Worm (Caenorhabditis elegans) whole organism, L3 larva: Measurements from ENCODE around the gene nstp-9.

Experiments
- aly-2 ChIP-seq: fragments of 150-350 bp; optimal IDR thresholded peaks from 2 replicates; lab custom pipeline; 2014; ENCODE audit warnings: missing biosample characterization, missing genetic modification characterization
- ceh-28 ChIP-seq: fragments of 150-350 bp; optimal IDR thresholded peaks from 2 replicates; lab custom pipeline; 2014; ENCODE audit warnings: missing biosample characterization, missing genetic modification reagents, missing genetic modification characterization
- fkh-10 ChIP-seq: sonication (generic microtip); optimal IDR thresholded peaks from 2 replicates; lab custom pipeline; 2017; ENCODE audit warnings: missing biosample characterization, missing genetic modification reagents, missing genetic modification characterization
- fos-1 ChIP-seq: fragments of 150-350 bp; optimal IDR thresholded peaks from 2 replicates; lab custom pipeline; 2014; ENCODE audit warnings: missing biosample characterization, missing genetic modification characterization
- mdl-1 ChIP-seq: fragments of 150-350 bp; optimal IDR thresholded peaks from 2 replicates; lab custom pipeline; 2014; ENCODE audit warnings: missing biosample characterization, missing genetic modification characterization
- nfya-1 ChIP-seq: sonication (generic microtip); optimal IDR thresholded peaks from 2 replicates; lab custom pipeline; 2017; ENCODE audit warnings: missing genetic modification characterization, mild to moderate bottlenecking, missing compliant biosample characterization, antibody characterized with exemption, moderate library complexity; ENCODE audit not compliant: insufficient read depth
- nhr-77 ChIP-seq: fragments of 150-350 bp; optimal IDR thresholded peaks from 2 replicates; lab custom pipeline; 2014; ENCODE audit warnings: missing biosample characterization, missing genetic modification characterization
- unc-39 ChIP-seq: sonication (generic microtip); optimal IDR thresholded peaks from 4 replicates; lab custom pipeline; 2017; ENCODE audit warnings: missing biosample characterization, missing genetic modification characterization
- zag-1 ChIP-seq: fragments of 150-350 bp; optimal IDR thresholded peaks from 2 replicates; lab custom pipeline; 2014; ENCODE audit warnings: missing biosample characterization, missing genetic modification characterization

DNA sequence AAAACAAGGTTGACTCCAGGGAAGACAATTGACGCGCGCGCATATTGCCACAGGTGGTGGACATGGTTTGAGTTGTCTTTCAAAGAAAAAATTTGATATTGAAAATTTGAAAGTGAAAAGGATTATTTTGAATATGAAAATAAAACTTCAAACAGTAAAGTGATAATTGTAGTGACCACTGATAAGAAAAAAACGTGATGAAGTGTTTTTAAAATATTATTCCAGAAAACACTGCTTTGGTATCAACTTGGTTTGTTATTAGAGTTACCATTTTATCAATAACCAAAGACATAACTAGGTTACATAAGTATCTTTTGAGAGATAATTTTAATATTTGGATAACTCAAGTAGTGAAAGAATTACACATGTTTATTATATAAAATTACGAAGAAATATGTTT is 3.3 kb downstream of the nstp-9 start:
- no peak for TF ChIP-seq nhr-77 (tag; lab: Kevin White, UChicago)
- no peak for TF ChIP-seq mdl-1 (tag; lab: Kevin White, UChicago)
- TF ChIP-seq fkh-10 (GFP tag; lab: Kevin White, UChicago): no peak
- TF ChIP-seq zag-1 (tag; lab: Kevin White, UChicago): no peak
- no peak for TF ChIP-seq ceh-28 (tag; lab: Kevin White, UChicago)
- no peak for TF ChIP-seq fos-1
- TF ChIP-seq aly-2 (tag; lab: Kevin White, UChicago): no peak
- no peak for TF ChIP-seq unc-39 (tag; lab: Kevin White, UChicago)
- no peak for TF ChIP-seq nfya-1 (tag; lab: Kevin White, UChicago)
